Fruit fly (Drosophila melanogaster): ENCODE results near the gene east.
A peak's percentile ranks its signal among the peaks of the same experiment; 100 is the strongest.

The east gene

dm6 chrX:1969775-1970574, 40.7 kb upstream of the east start:
- TF ChIP-seq EcR (GFP tag; optimal IDR thresholded peaks at IDR 0.05) = no peak
- peak; percentile 47; the same call in 2 of the 3 replicates for TF ChIP-seq fd96Ca (GFP tag; IDR thresholded peaks at IDR 0.05)
- peak; percentile 80 for TF ChIP-seq CG32121 (GFP tag; IDR thresholded peaks at IDR 0.05)
- peak; percentile 14 for TF ChIP-seq CG14655 (GFP tag; optimal IDR thresholded peaks at IDR 0.05)
- TF ChIP-seq rn (GFP tag; IDR thresholded peaks at IDR 0.05) = 0 out of 2 replicates have a peak, but pooled peaks have one; percentile 11
- no peak for TF ChIP-seq CG10348 (GFP tag; IDR thresholded peaks at IDR 0.05)
- TF ChIP-seq CG8159 (tag; optimal IDR thresholded peaks at IDR 0.05) = no peak
- no peak for TF ChIP-seq CG15710 (tag; optimal IDR thresholded peaks at IDR 0.05)
- TF ChIP-seq Ets98B (GFP tag; IDR thresholded peaks at IDR 0.05) = peak; percentile 70
- no peak for TF ChIP-seq Pif1A (GFP tag; optimal IDR thresholded peaks at IDR 0.05)
- no peak for TF ChIP-seq Pif1B (GFP tag; optimal IDR thresholded peaks at IDR 0.05)
- no peak for TF ChIP-seq gl (tag; optimal IDR thresholded peaks at IDR 0.05)
- no peak for TF ChIP-seq CG34367 (tag; optimal IDR thresholded peaks at IDR 0.05)
- TF ChIP-seq CG12605 (GFP tag; IDR thresholded peaks at IDR 0.05) = no peak
- TF ChIP-seq CG9948 (tag; optimal IDR thresholded peaks at IDR 0.05) = no peak
- TF ChIP-seq CG8301 (tag; optimal IDR thresholded peaks at IDR 0.05) = peak; percentile 15
- TF ChIP-seq CG13204 (GFP tag; optimal IDR thresholded peaks at IDR 0.05) = no peak
- TF ChIP-seq CG4496 (GFP tag; IDR thresholded peaks at IDR 0.05) = peak; percentile 51; the same call in 1 of the 3 replicates
- no peak for TF ChIP-seq D1 (tag; optimal IDR thresholded peaks at IDR 0.05)
- no peak for TF ChIP-seq CG17806 (tag; optimal IDR thresholded peaks at IDR 0.05)
- no peak for TF ChIP-seq Snoo (tag; optimal IDR thresholded peaks at IDR 0.05)

dm6 chrX:1970575-1971325, 39.9 kb upstream of the east start:
- TF ChIP-seq CG13204 (GFP tag; optimal IDR thresholded peaks at IDR 0.05) (no peak), Pif1A (GFP tag; optimal IDR thresholded peaks at IDR 0.05) (no peak), rn (GFP tag; IDR thresholded peaks at IDR 0.05) (no peak), EcR (GFP tag; optimal IDR thresholded peaks at IDR 0.05) (peak; percentile 78), CG8301 (tag; optimal IDR thresholded peaks at IDR 0.05) (no peak), CG8159 (tag; optimal IDR thresholded peaks at IDR 0.05) (no peak), CG12605 (GFP tag; IDR thresholded peaks at IDR 0.05) (no peak), CG14655 (GFP tag; optimal IDR thresholded peaks at IDR 0.05) (no peak), Ets98B (GFP tag; IDR thresholded peaks at IDR 0.05) (0 out of 2 replicates have a peak, but pooled peaks have one; percentile 22), CG32121 (GFP tag; IDR thresholded peaks at IDR 0.05) (peak; percentile 46), Snoo (tag; optimal IDR thresholded peaks at IDR 0.05) (no peak), CG34367 (tag; optimal IDR thresholded peaks at IDR 0.05) (no peak), CG9948 (tag; optimal IDR thresholded peaks at IDR 0.05) (no peak), CG15710 (tag; optimal IDR thresholded peaks at IDR 0.05) (no peak), gl (tag; optimal IDR thresholded peaks at IDR 0.05) (no peak), D1 (tag; optimal IDR thresholded peaks at IDR 0.05) (no peak), CG4496 (GFP tag; IDR thresholded peaks at IDR 0.05) (no peak)

dm6 chrX:1972150-1972549, 38.5 kb upstream of the east start:
- peak; percentile 55 for TF ChIP-seq Snoo (tag; optimal IDR thresholded peaks at IDR 0.05)
- no peak for TF ChIP-seq CG10348 (GFP tag; IDR thresholded peaks at IDR 0.05)

dm6 chrX:1975879-1976601, 34.6 kb upstream of the east start:
- no peak for TF ChIP-seq CG9948 (tag; optimal IDR thresholded peaks at IDR 0.05)
- peak; percentile 39; the same call in 1 of the 2 replicates for TF ChIP-seq CG12605 (GFP tag; IDR thresholded peaks at IDR 0.05)
- peak; percentile 96 for TF ChIP-seq EcR (GFP tag; optimal IDR thresholded peaks at IDR 0.05)
- no peak for TF ChIP-seq CG10348 (GFP tag; IDR thresholded peaks at IDR 0.05)
- TF ChIP-seq CG17806 (tag; optimal IDR thresholded peaks at IDR 0.05) = no peak
- TF ChIP-seq CG15710 (tag; optimal IDR thresholded peaks at IDR 0.05) = no peak
- no peak for TF ChIP-seq D1 (tag; optimal IDR thresholded peaks at IDR 0.05)
- TF ChIP-seq Snoo (tag; optimal IDR thresholded peaks at IDR 0.05) = no peak
- TF ChIP-seq CG14655 (GFP tag; optimal IDR thresholded peaks at IDR 0.05) = peak; percentile 23
- TF ChIP-seq CG13204 (GFP tag; optimal IDR thresholded peaks at IDR 0.05) = peak; percentile 1
- peak; percentile 54; the same call in 1 of the 3 replicates for TF ChIP-seq fd96Ca (GFP tag; IDR thresholded peaks at IDR 0.05)
- TF ChIP-seq Pif1B (GFP tag; optimal IDR thresholded peaks at IDR 0.05) = no peak
- peak; percentile 45 for TF ChIP-seq Ets98B (GFP tag; IDR thresholded peaks at IDR 0.05)
- TF ChIP-seq CG8159 (tag; optimal IDR thresholded peaks at IDR 0.05) = no peak
- no peak for TF ChIP-seq Pif1A (GFP tag; optimal IDR thresholded peaks at IDR 0.05)
- TF ChIP-seq rn (GFP tag; IDR thresholded peaks at IDR 0.05) = no peak
- peak; percentile 27 for TF ChIP-seq CG32121 (GFP tag; IDR thresholded peaks at IDR 0.05)
- TF ChIP-seq CG34367 (tag; optimal IDR thresholded peaks at IDR 0.05) = no peak
- no peak for TF ChIP-seq gl (tag; optimal IDR thresholded peaks at IDR 0.05)
- TF ChIP-seq CG4496 (GFP tag; IDR thresholded peaks at IDR 0.05) = peak; percentile 62; the same call in 2 of the 3 replicates
- TF ChIP-seq CG8301 (tag; optimal IDR thresholded peaks at IDR 0.05) = peak; percentile 22

dm6 chrX:1979031-1979430, 31.6 kb upstream of the east start:
- TF ChIP-seq D1 (tag; optimal IDR thresholded peaks at IDR 0.05) (no peak), Pif1A (GFP tag; optimal IDR thresholded peaks at IDR 0.05) (peak; percentile 28), CG13204 (GFP tag; optimal IDR thresholded peaks at IDR 0.05) (no peak), CG17806 (tag; optimal IDR thresholded peaks at IDR 0.05) (no peak), CG34367 (tag; optimal IDR thresholded peaks at IDR 0.05) (no peak), CG4496 (GFP tag; IDR thresholded peaks at IDR 0.05) (peak; percentile 60), gl (tag; optimal IDR thresholded peaks at IDR 0.05) (no peak), Snoo (tag; optimal IDR thresholded peaks at IDR 0.05) (no peak), fd96Ca (GFP tag; IDR thresholded peaks at IDR 0.05) (peak; percentile 83), Pif1B (GFP tag; optimal IDR thresholded peaks at IDR 0.05) (no peak), CG32121 (GFP tag; IDR thresholded peaks at IDR 0.05) (peak; percentile 85), CG10348 (GFP tag; IDR thresholded peaks at IDR 0.05) (peak; percentile 6; the same call in 1 of the 2 replicates), rn (GFP tag; IDR thresholded peaks at IDR 0.05) (peak; percentile 26; the same call in 1 of the 2 replicates), Ets98B (GFP tag; IDR thresholded peaks at IDR 0.05) (no peak), CG8301 (tag; optimal IDR thresholded peaks at IDR 0.05) (peak; percentile 75), CG14655 (GFP tag; optimal IDR thresholded peaks at IDR 0.05) (peak; percentile 71), EcR (GFP tag; optimal IDR thresholded peaks at IDR 0.05) (no peak), CG15710 (tag; optimal IDR thresholded peaks at IDR 0.05) (no peak), CG12605 (GFP tag; IDR thresholded peaks at IDR 0.05) (no peak), CG8159 (tag; optimal IDR thresholded peaks at IDR 0.05) (no peak), CG9948 (tag; optimal IDR thresholded peaks at IDR 0.05) (no peak)
